Fruit fly (Drosophila melanogaster) whole organism, embryonic: ENCODE data around the gene CG13995.

Source experiments
- Atf3 ChIP-seq: fragments of 200-800 bp; sonication (Bioruptor generic); optimal IDR thresholded peaks from 3 replicates; lab custom pipeline; 2016; ENCODE audit warnings: missing biosample characterization, missing genetic modification characterization
- B-H2 ChIP-seq: fragments of 200-800 bp; sonication (Bioruptor generic); optimal IDR thresholded peaks from 2 replicates; lab custom pipeline; 2018; ENCODE audit warnings: missing biosample characterization, mild to moderate bottlenecking, missing genetic modification characterization
- CG10267 ChIP-seq: fragments of 200-800 bp; sonication (Bioruptor generic); optimal IDR thresholded peaks from 2 replicates; lab custom pipeline; 2018; ENCODE audit warnings: missing biosample characterization, mild to moderate bottlenecking, missing genetic modification characterization, moderate library complexity
- CG11085 ChIP-seq: fragments of 200-800 bp; sonication (Bioruptor generic); IDR thresholded peaks from 2 replicates; pipeline ENCODE4 v1.3.6; 2022; ENCODE audit warnings: missing biosample characterization, missing genetic modification characterization
- CG11093 ChIP-seq: fragments of 200-800 bp; sonication (Bioruptor generic); IDR thresholded peaks from 3 replicates; pipeline ENCODE4 v1.3.6; 2022; ENCODE audit warnings: missing biosample characterization, missing genetic modification characterization
- CG12659 ChIP-seq: fragments of 200-800 bp; sonication (Bioruptor generic); optimal IDR thresholded peaks from 3 replicates; lab custom pipeline; 2017; ENCODE audit warnings: mild to moderate bottlenecking, missing biosample characterization, missing genetic modification reagents, missing genetic modification characterization
- CG14441 ChIP-seq: fragments of 200-800 bp; sonication (Bioruptor generic); IDR thresholded peaks from 2 replicates; pipeline ENCODE4 v1.3.6; 2022; ENCODE audit warnings: missing biosample characterization, missing genetic modification characterization
- CG14710 ChIP-seq: fragments of 200-800 bp; sonication (Bioruptor generic); optimal IDR thresholded peaks from 3 replicates; lab custom pipeline; 2019; ENCODE audit warnings: missing biosample characterization, mild to moderate bottlenecking, missing genetic modification characterization, moderate library complexity
- CG15514 ChIP-seq: fragments of 200-800 bp; sonication (Bioruptor generic); optimal IDR thresholded peaks from 3 replicates; lab custom pipeline; 2017; ENCODE audit warnings: missing biosample characterization, missing genetic modification characterization, mild to moderate bottlenecking, moderate library complexity, missing genetic modification reagents
- CG17359 ChIP-seq: fragments of 200-800 bp; sonication (Bioruptor generic); optimal IDR thresholded peaks from 3 replicates; lab custom pipeline; 2018; ENCODE audit warnings: missing biosample characterization, mild to moderate bottlenecking, missing genetic modification characterization, moderate library complexity
- CG4820 ChIP-seq: fragments of 200-800 bp; sonication (Bioruptor generic); optimal IDR thresholded peaks from 3 replicates; lab custom pipeline; 2016; ENCODE audit warnings: missing biosample characterization, missing genetic modification characterization
- CG7556 ChIP-seq: fragments of 200-800 bp; sonication (Bioruptor generic); optimal IDR thresholded peaks from 2 replicates; lab custom pipeline; 2017; ENCODE audit warnings: missing biosample characterization, mild to moderate bottlenecking, missing genetic modification characterization
- CG7928 ChIP-seq: fragments of 200-800 bp; sonication (Bioruptor generic); optimal IDR thresholded peaks from 2 replicates; lab custom pipeline; 2017; ENCODE audit warnings: missing biosample characterization, mild to moderate bottlenecking, missing genetic modification characterization
- CG8944 ChIP-seq: fragments of 200-800 bp; sonication (Bioruptor generic); optimal IDR thresholded peaks from 3 replicates; lab custom pipeline; 2016; ENCODE audit warnings: missing biosample characterization, missing genetic modification characterization
- CG9932 ChIP-seq: fragments of 200-800 bp; sonication (Bioruptor generic); IDR thresholded peaks from 2 replicates; pipeline ENCODE4 v1.3.6; 2022; ENCODE audit warnings: missing biosample characterization, missing genetic modification characterization
- Dfd ChIP-seq, 2 experiments: fragments of >200 bp; optimal IDR thresholded peaks; 2 replicates each; lab custom pipeline; 2017; ENCODE audit warnings: missing biosample characterization in 2 of 2, missing genetic modification characterization in 2 of 2
- Dip2 ChIP-seq: fragments of 200-800 bp; sonication (Bioruptor generic); IDR thresholded peaks from 2 replicates; pipeline ENCODE4 v1.3.6; 2022; ENCODE audit warnings: missing biosample characterization, missing genetic modification characterization
- E2f1 ChIP-seq: fragments of 200-800 bp; sonication (Bioruptor generic); IDR thresholded peaks from 2 replicates; pipeline ENCODE4 v1.3.6; 2022; ENCODE audit warnings: missing biosample characterization, missing genetic modification characterization
- Jarid2 ChIP-seq: fragments of 200-800 bp; sonication (Bioruptor generic); optimal IDR thresholded peaks from 3 replicates; lab custom pipeline; 2017; ENCODE audit warnings: mild to moderate bottlenecking, missing biosample characterization, missing genetic modification reagents, missing genetic modification characterization
- MESR4 ChIP-seq: fragments of 200-800 bp; sonication (Bioruptor generic); optimal IDR thresholded peaks from 2 replicates; lab custom pipeline; 2018; ENCODE audit warnings: missing biosample characterization, mild to moderate bottlenecking, missing genetic modification characterization, moderate library complexity
- MTF-1 ChIP-seq: fragments of 200-800 bp; sonication (Bioruptor generic); optimal IDR thresholded peaks from 2 replicates; lab custom pipeline; 2018; ENCODE audit warnings: missing biosample characterization, mild to moderate bottlenecking, missing genetic modification characterization, borderline replicate concordance
- Oli ChIP-seq: fragments of 200-800 bp; sonication (Bioruptor generic); optimal IDR thresholded peaks from 2 replicates; lab custom pipeline; 2018; ENCODE audit warnings: missing biosample characterization, mild to moderate bottlenecking, missing genetic modification characterization, moderate library complexity
- Opbp ChIP-seq: fragments of 200-800 bp; sonication (Bioruptor generic); IDR thresholded peaks from 3 replicates; pipeline ENCODE4 v1.3.6; 2022; ENCODE audit warnings: missing biosample characterization, missing genetic modification characterization; ENCODE audit not compliant: partially characterized antibody
- Pdp1 ChIP-seq, 2 experiments: fragments of 200-800 bp; sonication (Bioruptor generic); optimal IDR thresholded peaks; 3 replicates each; lab custom pipeline; 2016; ENCODE audit warnings: missing biosample characterization in 2 of 2, missing genetic modification characterization in 2 of 2, mild to moderate bottlenecking in 1 of 2, moderate library complexity in 1 of 2
- Rfx ChIP-seq: fragments of 200-800 bp; sonication (Bioruptor generic); IDR thresholded peaks from 2 replicates; pipeline ENCODE4 v1.3.6; 2022; ENCODE audit warnings: missing biosample characterization, missing genetic modification characterization
- ap ChIP-seq: fragments of 200-800 bp; sonication (Bioruptor generic); IDR thresholded peaks from 2 replicates; pipeline ENCODE4 v1.3.6; 2022; ENCODE audit warnings: missing biosample characterization, missing genetic modification characterization
- bigmax ChIP-seq: fragments of 200-800 bp; sonication (Bioruptor generic); optimal IDR thresholded peaks from 2 replicates; lab custom pipeline; 2018; ENCODE audit warnings: missing biosample characterization, mild to moderate bottlenecking, missing genetic modification characterization
- bowl ChIP-seq: fragments of 200-800 bp; sonication (Bioruptor generic); IDR thresholded peaks from 2 replicates; pipeline ENCODE4 v1.3.6; 2022; ENCODE audit warnings: missing biosample characterization, missing genetic modification characterization
- chm ChIP-seq: fragments of 200-800 bp; sonication (Bioruptor generic); IDR thresholded peaks from 2 replicates; pipeline ENCODE4 v1.3.6; 2022; ENCODE audit warnings: missing biosample characterization, missing genetic modification characterization
- crol ChIP-seq: fragments of 200-800 bp; sonication (Bioruptor generic); IDR thresholded peaks from 2 replicates; pipeline ENCODE4 v1.3.6; 2022; ENCODE audit warnings: missing biosample characterization, missing genetic modification characterization
- dati ChIP-seq: fragments of 200-800 bp; sonication (Bioruptor generic); IDR thresholded peaks from 2 replicates; pipeline ENCODE4 v1.3.6; 2022; ENCODE audit warnings: missing biosample characterization, missing genetic modification characterization
- dm ChIP-seq: fragments of 200-800 bp; sonication (Bioruptor generic); optimal IDR thresholded peaks from 3 replicates; lab custom pipeline; 2016; ENCODE audit warnings: missing biosample characterization, missing genetic modification characterization
- fd3F ChIP-seq: fragments of 200-800 bp; sonication (Bioruptor generic); optimal IDR thresholded peaks from 2 replicates; lab custom pipeline; 2018; ENCODE audit warnings: missing biosample characterization, mild to moderate bottlenecking, missing genetic modification characterization, moderate library complexity
- fd96Cb ChIP-seq: fragments of 200-800 bp; sonication (Bioruptor generic); optimal IDR thresholded peaks from 2 replicates; lab custom pipeline; 2018; ENCODE audit warnings: missing biosample characterization, mild to moderate bottlenecking, missing genetic modification characterization, moderate library complexity
- gcm2 ChIP-seq: fragments of 200-800 bp; sonication (Bioruptor generic); optimal IDR thresholded peaks from 2 replicates; lab custom pipeline; 2016; ENCODE audit warnings: missing biosample characterization, missing genetic modification characterization
- ham ChIP-seq: fragments of 200-800 bp; sonication (Bioruptor generic); IDR thresholded peaks from 2 replicates; pipeline ENCODE4 v1.3.6; 2022; ENCODE audit warnings: missing biosample characterization, missing genetic modification characterization
- her ChIP-seq: fragments of 200-800 bp; sonication (Bioruptor generic); optimal IDR thresholded peaks from 2 replicates; lab custom pipeline; 2016; ENCODE audit warnings: missing biosample characterization, missing genetic modification characterization
- hkb ChIP-seq, 2 experiments: fragments of 200-800 bp in 1 of 2; fragments of >200 bp in 1 of 2; sonication (Bioruptor generic) in 1 of 2; IDR thresholded peaks in 1 of 2; optimal IDR thresholded peaks in 1 of 2; 2 replicates each; pipeline versions ENCODE4 v1.3.6 to Lab custom; 2017 to 2022; ENCODE audit warnings: missing biosample characterization in 1 of 2, missing genetic modification characterization in 1 of 2
- ind ChIP-seq: fragments of 200-800 bp; sonication (Bioruptor generic); optimal IDR thresholded peaks from 3 replicates; lab custom pipeline; 2016; ENCODE audit warnings: missing biosample characterization, missing genetic modification characterization
- lab ChIP-seq: fragments of 200-800 bp; sonication (Bioruptor generic); optimal IDR thresholded peaks from 3 replicates; lab custom pipeline; 2017; ENCODE audit warnings: missing biosample characterization, missing genetic modification characterization, mild to moderate bottlenecking, moderate library complexity, missing genetic modification reagents
- lilli ChIP-seq: fragments of 200-800 bp; sonication (Bioruptor generic); optimal IDR thresholded peaks from 3 replicates; lab custom pipeline; 2016; ENCODE audit warnings: missing biosample characterization, missing genetic modification characterization
- mam ChIP-seq: fragments of 200-800 bp; sonication (Bioruptor generic); optimal IDR thresholded peaks from 3 replicates; lab custom pipeline; 2016; ENCODE audit warnings: missing biosample characterization, missing genetic modification characterization
- org-1 ChIP-seq: fragments of 200-800 bp; sonication (Bioruptor generic); optimal IDR thresholded peaks from 2 replicates; lab custom pipeline; 2017; ENCODE audit warnings: missing biosample characterization, missing genetic modification characterization
- prd ChIP-seq, 3 experiments: fragments of >200 bp in 2 of 3; fragments of 200-800 bp in 1 of 3; sonication (Bioruptor generic) in 1 of 3; optimal IDR thresholded peaks in 2 of 3; IDR thresholded peaks in 1 of 3; 2 replicates in 2 of 3; 3 replicates in 1 of 3; pipeline versions ENCODE4 v1.3.6 to Lab custom; 2017 to 2022; ENCODE audit warnings: missing biosample characterization in 1 of 3, missing genetic modification characterization in 1 of 3
- rib ChIP-seq: fragments of 200-800 bp; sonication (Bioruptor generic); IDR thresholded peaks from 2 replicates; pipeline ENCODE4 v1.3.6; 2022; ENCODE audit warnings: missing biosample characterization, missing genetic modification characterization
- shn ChIP-seq: fragments of 200-800 bp; sonication (Bioruptor generic); optimal IDR thresholded peaks from 3 replicates; lab custom pipeline; 2016; ENCODE audit warnings: missing biosample characterization, missing genetic modification characterization
- sisA ChIP-seq: fragments of 200-800 bp; sonication (Bioruptor generic); IDR thresholded peaks from 2 replicates; pipeline ENCODE4 v1.3.6; 2022; ENCODE audit warnings: missing biosample characterization, missing genetic modification characterization
- sug ChIP-seq: fragments of 200-800 bp; optimal IDR thresholded peaks from 2 replicates; lab custom pipeline; 2019; ENCODE audit warnings: missing biosample characterization, mild to moderate bottlenecking, missing genetic modification characterization, moderate library complexity
- vnd ChIP-seq: fragments of 200-800 bp; sonication (Bioruptor generic); IDR thresholded peaks from 3 replicates; pipeline ENCODE4 v1.3.6; 2022; ENCODE audit warnings: missing biosample characterization, missing genetic modification characterization; ENCODE audit not compliant: partially characterized antibody
- wdn ChIP-seq: fragments of 200-800 bp; sonication (Bioruptor generic); IDR thresholded peaks from 2 replicates; pipeline ENCODE4 v1.3.6; 2022; ENCODE audit warnings: missing biosample characterization, missing genetic modification characterization
- yki ChIP-seq: fragments of >200 bp; optimal IDR thresholded peaks from 3 replicates; lab custom pipeline; 2018

CG13995 gene

DNA sequence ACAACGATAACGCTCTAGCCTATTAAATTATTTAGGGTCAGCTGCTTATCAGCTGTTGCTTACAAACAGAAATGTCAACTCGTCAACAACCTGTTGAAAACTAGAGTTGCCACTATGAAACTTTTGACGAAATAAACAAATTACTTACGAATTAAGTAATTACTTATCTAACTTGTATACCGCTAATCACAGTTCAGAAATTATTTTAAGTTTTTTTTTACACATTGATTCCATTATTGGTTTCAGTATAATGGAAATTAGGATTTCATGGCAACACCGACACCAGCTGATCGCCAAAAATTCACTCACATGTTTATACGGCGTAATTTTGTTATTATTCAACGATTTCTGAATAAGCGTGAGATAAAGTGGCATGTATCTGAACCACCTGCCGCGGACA is 16.3 kb upstream of the CG13995 start, which contains the start of the genes CG9117 and CG31643 (continued):
- TF ChIP-seq Dfd (GFP tag; optimal IDR thresholded peaks at IDR 0.05; lab: Kevin White, UChicago): no peak
- TF ChIP-seq bowl (GFP tag; lab: Robert Waterston, UW): no peak
- TF ChIP-seq CG4820 (GFP tag; lab: Kevin White, UChicago): peak; percentile 49
- TF ChIP-seq fd3F: peak; percentile 34
- no peak for TF ChIP-seq yki (lab: Kevin White, UChicago)
- peak; percentile 54 for TF ChIP-seq CG8944
- TF ChIP-seq CG12659 (GFP tag; lab: Kevin White, UChicago): peak; percentile 69
- TF ChIP-seq chm: no peak
- peak; percentile 26 for TF ChIP-seq CG7556 (GFP tag; lab: Kevin White, UChicago)
- no peak for TF ChIP-seq her (GFP tag; lab: Kevin White, UChicago)
- TF ChIP-seq Pdp1 (GFP tag; optimal IDR thresholded peaks at IDR 0.05; lab: Kevin White, UChicago): peak; percentile 71 to 83
- no peak for TF ChIP-seq bigmax (GFP tag; lab: Kevin White, UChicago)
- TF ChIP-seq fd96Cb: peak; percentile 9
- TF ChIP-seq lab (GFP tag; lab: Kevin White, UChicago): no peak
- TF ChIP-seq prd (optimal IDR thresholded peaks at IDR 0.05; lab: Kevin White, UChicago): no peak
- TF ChIP-seq prd (GFP tag; IDR thresholded peaks at IDR 0.05; lab: Robert Waterston, UW): peak; percentile 54; the same call in 1 of the 3 replicates
- no peak for TF ChIP-seq B-H2
- peak; percentile 57 for TF ChIP-seq CG10267
- TF ChIP-seq CG17359 (tag; lab: Kevin White, UChicago): peak; percentile 61
- TF ChIP-seq ham: no peak
- TF ChIP-seq dm (GFP tag; lab: Kevin White, UChicago): peak; percentile 71
- no peak for TF ChIP-seq dati (GFP tag; lab: Robert Waterston, UW)
- no peak for TF ChIP-seq MESR4
- peak; percentile 78 for TF ChIP-seq mam (GFP tag; lab: Kevin White, UChicago)
- TF ChIP-seq MTF-1 (GFP tag; lab: Kevin White, UChicago): no peak
- no peak for TF ChIP-seq wdn
- peak; percentile 29; the same call in 1 of the 2 replicates for TF ChIP-seq CG14441
- TF ChIP-seq vnd (GFP tag; lab: Robert Waterston, UW): no peak
- TF ChIP-seq Oli: peak; percentile 2
- TF ChIP-seq CG11085: no peak
- TF ChIP-seq CG14710: peak; percentile 88
- peak; percentile 82 for TF ChIP-seq lilli (GFP tag; lab: Kevin White, UChicago)
- peak; percentile 23 for TF ChIP-seq CG7928 (GFP tag; lab: Kevin White, UChicago)
- no peak for TF ChIP-seq E2f1 (GFP tag; lab: Robert Waterston, UW)
- TF ChIP-seq gcm2: no peak
- TF ChIP-seq ind (GFP tag; lab: Kevin White, UChicago): no peak
- peak; percentile 25; the same call in 1 of the 2 replicates for TF ChIP-seq sisA (GFP tag; lab: Robert Waterston, UW)
- no peak for TF ChIP-seq Jarid2 (GFP tag; lab: Kevin White, UChicago)
- no peak for TF ChIP-seq ap (GFP tag; lab: Robert Waterston, UW)
- TF ChIP-seq CG9932: peak; percentile 60
- no peak for TF ChIP-seq org-1 (GFP tag; lab: Kevin White, UChicago)
- TF ChIP-seq Opbp (GFP tag; lab: Robert Waterston, UW): no peak
- peak; percentile 55 for TF ChIP-seq Rfx (GFP tag; lab: Robert Waterston, UW)
- TF ChIP-seq shn: peak; percentile 58
- TF ChIP-seq Dip2: no peak
- TF ChIP-seq crol (GFP tag; lab: Robert Waterston, UW): no peak
- peak; percentile 74 for TF ChIP-seq CG15514 (GFP tag; lab: Kevin White, UChicago)
- no peak for TF ChIP-seq CG11093
- TF ChIP-seq Atf3: no peak
- no peak for TF ChIP-seq sug (tag; lab: Kevin White, UChicago)
- TF ChIP-seq rib (GFP tag; lab: Robert Waterston, UW): no peak
- no peak for TF ChIP-seq hkb (optimal IDR thresholded peaks at IDR 0.05; lab: Kevin White, UChicago)
- peak; percentile 45; the same call in 1 of the 2 replicates for TF ChIP-seq hkb (GFP tag; IDR thresholded peaks at IDR 0.05; lab: Robert Waterston, UW)
